Worm (Caenorhabditis elegans) whole organism, L2 larva: Measurements from ENCODE around the gene T14B4.20.

Experiments used
- F13H6.1 ChIP-seq: sonication (generic microtip); optimal IDR thresholded peaks from 2 replicates; lab custom pipeline; 2016; ENCODE audit warnings: missing genetic modification characterization, missing compliant biosample characterization
- ama-1 ChIP-seq: fragments of 150-350 bp; optimal IDR thresholded peaks from 2 replicates; lab custom pipeline; 2018; ENCODE audit warnings: inconsistent platforms
- ceh-16 ChIP-seq: fragments of 150-350 bp; optimal IDR thresholded peaks from 2 replicates; lab custom pipeline; 2014; ENCODE audit warnings: missing biosample characterization, missing genetic modification characterization
- ceh-82 ChIP-seq: fragments of 150-350 bp; optimal IDR thresholded peaks from 2 replicates; lab custom pipeline; 2014; ENCODE audit warnings: missing biosample characterization, missing genetic modification characterization
- fos-1 ChIP-seq: fragments of 150-350 bp; optimal IDR thresholded peaks from 2 replicates; lab custom pipeline; 2014; ENCODE audit warnings: missing biosample characterization, missing genetic modification characterization
- lin-13 ChIP-seq: fragments of 150-350 bp; optimal IDR thresholded peaks from 2 replicates; lab custom pipeline; 2014; ENCODE audit warnings: missing biosample characterization, missing genetic modification reagents, missing genetic modification characterization
- mbf-1 ChIP-seq: sonication (generic microtip); optimal IDR thresholded peaks from 2 replicates; lab custom pipeline; 2017; ENCODE audit warnings: missing biosample characterization, missing genetic modification characterization
- nhr-237 ChIP-seq: fragments of 150-350 bp; optimal IDR thresholded peaks from 2 replicates; lab custom pipeline; 2014; ENCODE audit warnings: missing biosample characterization, missing genetic modification characterization
- zag-1 ChIP-seq: fragments of 150-350 bp; optimal IDR thresholded peaks from 2 replicates; lab custom pipeline; 2014; ENCODE audit warnings: missing biosample characterization, missing genetic modification characterization

DNA sequence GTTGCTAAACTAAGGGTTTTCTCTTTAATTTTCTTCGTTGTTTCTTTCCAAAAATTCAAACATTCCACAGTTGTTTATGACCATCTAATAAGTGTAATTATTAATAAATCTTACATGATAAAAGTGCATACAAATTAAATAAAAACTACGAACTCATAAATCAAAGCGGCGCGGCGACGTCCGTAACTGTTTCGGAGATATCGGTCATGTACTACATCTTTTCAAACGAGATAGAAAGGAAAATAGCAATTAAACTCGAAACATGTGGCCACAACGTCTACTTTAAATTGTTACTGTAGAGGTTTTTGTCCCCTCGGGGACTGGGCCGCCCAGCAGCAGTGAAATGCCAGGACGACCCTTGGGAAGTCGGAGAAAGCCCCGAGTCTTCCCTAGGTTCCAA lies 848 bp upstream of the T14B4.20 start:
- no peak for TF ChIP-seq fos-1
- TF ChIP-seq F13H6.1 = no peak
- no peak for TF ChIP-seq mbf-1
- TF ChIP-seq zag-1 (tag; lab: Kevin White, UChicago) = no peak
- TF ChIP-seq ama-1 (lab: Kevin White, UChicago) = no peak
- no peak for TF ChIP-seq nhr-237 (tag; lab: Kevin White, UChicago)
- no peak for TF ChIP-seq ceh-82 (tag; lab: Kevin White, UChicago)
- TF ChIP-seq lin-13 (GFP tag; lab: Kevin White, UChicago) = no peak
- TF ChIP-seq ceh-16 (tag; lab: Kevin White, UChicago) = no peak
